Fruit fly (Drosophila melanogaster) whole organism, embryonic: Measurements from ENCODE around the gene CG15543.
A peak's percentile ranks its signal among the peaks of the same experiment; 100 is the strongest.

Experiments used
- Asciz ChIP-seq: fragments of 200-800 bp; sonication (Bioruptor generic); optimal IDR thresholded peaks from 2 replicates; lab custom pipeline; 2017; ENCODE audit warnings: missing biosample characterization, mild to moderate bottlenecking, missing genetic modification characterization, missing genetic modification reagents
- Atf6 ChIP-seq: fragments of 200-800 bp; sonication (Bioruptor generic); IDR thresholded peaks from 2 replicates; pipeline ENCODE4 v1.3.6; 2022; ENCODE audit warnings: missing biosample characterization, missing genetic modification characterization
- CG11398 ChIP-seq: fragments of 200-800 bp; sonication (Bioruptor generic); optimal IDR thresholded peaks from 2 replicates; lab custom pipeline; 2016; ENCODE audit warnings: missing biosample characterization, missing genetic modification characterization
- CG12104 ChIP-seq: fragments of 200-800 bp; sonication (Bioruptor generic); optimal IDR thresholded peaks from 3 replicates; lab custom pipeline; 2016; ENCODE audit warnings: missing biosample characterization, missing genetic modification characterization
- CG12299 ChIP-seq: fragments of 200-800 bp; sonication (Bioruptor generic); optimal IDR thresholded peaks from 2 replicates; lab custom pipeline; 2018; ENCODE audit warnings: missing biosample characterization, mild to moderate bottlenecking, missing genetic modification characterization
- CG13296 ChIP-seq: fragments of 200-800 bp; sonication (Bioruptor generic); optimal IDR thresholded peaks from 3 replicates; lab custom pipeline; 2018; ENCODE audit warnings: missing biosample characterization, mild to moderate bottlenecking, missing genetic modification characterization
- CG15514 ChIP-seq: fragments of 200-800 bp; sonication (Bioruptor generic); optimal IDR thresholded peaks from 3 replicates; lab custom pipeline; 2017; ENCODE audit warnings: missing biosample characterization, missing genetic modification characterization, mild to moderate bottlenecking, moderate library complexity, missing genetic modification reagents
- CG15696 ChIP-seq: fragments of 200-800 bp; sonication (Bioruptor generic); optimal IDR thresholded peaks from 2 replicates; lab custom pipeline; 2019; ENCODE audit warnings: missing biosample characterization, mild to moderate bottlenecking, missing genetic modification characterization, moderate library complexity
- CG16779 ChIP-seq: fragments of 200-800 bp; sonication (Bioruptor generic); IDR thresholded peaks from 2 replicates; pipeline ENCODE4 v1.3.6; 2022; ENCODE audit warnings: missing biosample characterization, missing genetic modification characterization
- CG17186 ChIP-seq: fragments of 200-800 bp; sonication (Bioruptor generic); optimal IDR thresholded peaks from 3 replicates; lab custom pipeline; 2017; ENCODE audit warnings: missing biosample characterization, missing genetic modification reagents, missing genetic modification characterization
- CG2116 ChIP-seq: fragments of 200-800 bp; sonication (Bioruptor generic); optimal IDR thresholded peaks from 3 replicates; lab custom pipeline; 2018; ENCODE audit warnings: missing biosample characterization, mild to moderate bottlenecking, missing genetic modification characterization
- CG4854 ChIP-seq: fragments of 200-800 bp; sonication (Bioruptor generic); optimal IDR thresholded peaks from 2 replicates; lab custom pipeline; 2016; ENCODE audit warnings: missing biosample characterization, missing genetic modification characterization, inconsistent platforms
- CG5180 ChIP-seq: fragments of 200-800 bp; sonication (Bioruptor generic); optimal IDR thresholded peaks from 3 replicates; lab custom pipeline; 2017; ENCODE audit warnings: missing biosample characterization, missing genetic modification characterization, mild to moderate bottlenecking, moderate library complexity, missing genetic modification reagents
- CG6813 ChIP-seq: fragments of 200-800 bp; sonication (Bioruptor generic); optimal IDR thresholded peaks from 2 replicates; lab custom pipeline; 2017; ENCODE audit warnings: missing biosample characterization, missing genetic modification characterization, mild to moderate bottlenecking, moderate library complexity, missing genetic modification reagents
- CG7928 ChIP-seq: fragments of 200-800 bp; sonication (Bioruptor generic); optimal IDR thresholded peaks from 2 replicates; lab custom pipeline; 2017; ENCODE audit warnings: missing biosample characterization, mild to moderate bottlenecking, missing genetic modification characterization
- CG8290 ChIP-seq, 3 experiments: fragments of 200-800 bp; sonication (Bioruptor generic); optimal IDR thresholded peaks; 2 replicates each; lab custom pipeline; 2016 to 2019; ENCODE audit warnings: missing biosample characterization in 3 of 3, missing genetic modification characterization in 3 of 3, mild to moderate bottlenecking in 2 of 3, moderate library complexity in 1 of 3
- CG9215 ChIP-seq: fragments of 200-800 bp; sonication (Bioruptor generic); IDR thresholded peaks from 2 replicates; pipeline ENCODE4 v1.3.6; 2022; ENCODE audit warnings: missing biosample characterization, missing genetic modification characterization
- CG9437 ChIP-seq: fragments of 200-800 bp; sonication (Bioruptor generic); optimal IDR thresholded peaks from 2 replicates; lab custom pipeline; 2018; ENCODE audit warnings: missing biosample characterization, mild to moderate bottlenecking, missing genetic modification characterization
- D19A ChIP-seq: fragments of 200-800 bp; optimal IDR thresholded peaks from 3 replicates; lab custom pipeline; 2019; ENCODE audit warnings: missing biosample characterization, mild to moderate bottlenecking, missing genetic modification characterization, moderate library complexity
- Dp ChIP-seq: fragments of 200-800 bp; sonication (Bioruptor generic); optimal IDR thresholded peaks from 2 replicates; lab custom pipeline; 2018; ENCODE audit warnings: missing biosample characterization, mild to moderate bottlenecking, missing genetic modification characterization, moderate library complexity
- Drgx ChIP-seq: fragments of 200-800 bp; sonication (Bioruptor generic); IDR thresholded peaks from 2 replicates; pipeline ENCODE4 v1.3.6; 2022; ENCODE audit warnings: missing biosample characterization, missing genetic modification characterization
- E2f1 ChIP-seq: fragments of 200-800 bp; sonication (Bioruptor generic); IDR thresholded peaks from 2 replicates; pipeline ENCODE4 v1.3.6; 2022; ENCODE audit warnings: missing biosample characterization, missing genetic modification characterization
- E2f2 ChIP-seq: fragments of 200-800 bp; sonication (Bioruptor generic); IDR thresholded peaks from 2 replicates; pipeline ENCODE4 v1.3.6; 2022; ENCODE audit warnings: missing biosample characterization, missing genetic modification characterization
- HHEX ChIP-seq: fragments of 200-800 bp; sonication (Bioruptor generic); optimal IDR thresholded peaks from 3 replicates; lab custom pipeline; 2017; ENCODE audit warnings: missing biosample characterization, mild to moderate bottlenecking, missing genetic modification characterization, missing genetic modification reagents
- HLH3B ChIP-seq: fragments of 200-800 bp; sonication (Bioruptor generic); IDR thresholded peaks from 2 replicates; pipeline ENCODE4 v1.3.6; 2022; ENCODE audit warnings: missing biosample characterization, missing genetic modification characterization
- HLH4C ChIP-seq: fragments of 200-800 bp; sonication (Bioruptor generic); IDR thresholded peaks from 3 replicates; pipeline ENCODE4 v1.3.6; 2022; ENCODE audit warnings: missing biosample characterization, missing genetic modification characterization; ENCODE audit not compliant: partially characterized antibody
- Hmr ChIP-seq: fragments of 200-800 bp; sonication (Bioruptor generic); optimal IDR thresholded peaks from 3 replicates; lab custom pipeline; 2017; ENCODE audit warnings: mild to moderate bottlenecking, missing biosample characterization, missing genetic modification reagents, missing genetic modification characterization
- Hmx ChIP-seq: fragments of 200-800 bp; sonication (Bioruptor generic); optimal IDR thresholded peaks from 2 replicates; lab custom pipeline; 2016; ENCODE audit warnings: missing biosample characterization, missing genetic modification characterization
- Hr78 ChIP-seq, 2 experiments: fragments of 200-800 bp in 1 of 2; fragments of >200 bp in 1 of 2; sonication (Bioruptor generic) in 1 of 2; optimal IDR thresholded peaks; 2 replicates each; lab custom pipeline; 2017 to 2019; ENCODE audit warnings: missing biosample characterization in 2 of 2, missing genetic modification characterization in 2 of 2, mild to moderate bottlenecking in 1 of 2, moderate library complexity in 1 of 2
- Mad ChIP-seq: fragments of 200-800 bp; sonication (Bioruptor generic); optimal IDR thresholded peaks from 2 replicates; lab custom pipeline; 2016; ENCODE audit warnings: missing biosample characterization, missing genetic modification characterization
- NC2α ChIP-seq: fragments of 200-800 bp; sonication (Bioruptor generic); optimal IDR thresholded peaks from 2 replicates; lab custom pipeline; 2016; ENCODE audit warnings: missing biosample characterization, missing genetic modification characterization
- Nf-YB ChIP-seq: fragments of 200-800 bp; sonication (Bioruptor generic); optimal IDR thresholded peaks from 3 replicates; lab custom pipeline; 2019; ENCODE audit warnings: missing biosample characterization, mild to moderate bottlenecking, missing genetic modification characterization, moderate library complexity
- Nf-YC ChIP-seq: fragments of 200-800 bp; optimal IDR thresholded peaks from 3 replicates; lab custom pipeline; 2019; ENCODE audit warnings: missing biosample characterization, mild to moderate bottlenecking, missing genetic modification characterization, moderate library complexity
- Oaz ChIP-seq: fragments of 200-800 bp; sonication (Bioruptor generic); IDR thresholded peaks from 2 replicates; pipeline ENCODE4 v1.3.6; 2022; ENCODE audit warnings: missing biosample characterization, missing genetic modification characterization
- Trl ChIP-seq, 3 experiments: fragments of >200 bp in 2 of 3; fragments of 200-800 bp in 1 of 3; sonication (Bioruptor generic) in 1 of 3; optimal IDR thresholded peaks; 2 replicates in 1 of 3; 3 replicates in 2 of 3; lab custom pipeline; 2016 to 2017; ENCODE audit warnings: missing biosample characterization in 1 of 3, missing genetic modification characterization in 1 of 3
- cad ChIP-seq: fragments of >200 bp; optimal IDR thresholded peaks from 2 replicates; lab custom pipeline; 2017; ENCODE audit warnings: missing biosample characterization, missing genetic modification characterization
- chn ChIP-seq: fragments of 200-800 bp; sonication (Bioruptor generic); optimal IDR thresholded peaks from 2 replicates; lab custom pipeline; 2016; ENCODE audit warnings: missing biosample characterization, missing genetic modification characterization
- dmrt99B ChIP-seq: fragments of 200-800 bp; sonication (Bioruptor generic); optimal IDR thresholded peaks from 2 replicates; lab custom pipeline; 2018; ENCODE audit warnings: missing biosample characterization, mild to moderate bottlenecking, missing genetic modification characterization, moderate library complexity
- kni ChIP-seq: fragments of 200-800 bp; sonication (Bioruptor generic); optimal IDR thresholded peaks from 3 replicates; lab custom pipeline; 2017; ENCODE audit warnings: mild to moderate bottlenecking, missing biosample characterization, missing genetic modification reagents, missing genetic modification characterization
- mam ChIP-seq: fragments of 200-800 bp; sonication (Bioruptor generic); optimal IDR thresholded peaks from 3 replicates; lab custom pipeline; 2016; ENCODE audit warnings: missing biosample characterization, missing genetic modification characterization
- onecut ChIP-seq: fragments of 200-800 bp; sonication (Bioruptor generic); IDR thresholded peaks from 2 replicates; pipeline ENCODE4 v1.3.6; 2022; ENCODE audit warnings: missing biosample characterization, missing genetic modification characterization
- peb ChIP-seq: fragments of 200-800 bp; sonication (Bioruptor generic); IDR thresholded peaks from 2 replicates; pipeline ENCODE4 v1.3.6; 2022; ENCODE audit warnings: missing biosample characterization, missing genetic modification characterization
- phol ChIP-seq: fragments of 200-800 bp; sonication (Bioruptor generic); optimal IDR thresholded peaks from 3 replicates; lab custom pipeline; 2018; ENCODE audit warnings: missing biosample characterization, mild to moderate bottlenecking, missing genetic modification characterization, moderate library complexity
- seq ChIP-seq: fragments of 200-800 bp; sonication (Bioruptor generic); IDR thresholded peaks from 2 replicates; pipeline ENCODE4 v1.3.6; 2022; ENCODE audit warnings: missing biosample characterization, missing genetic modification characterization
- sisA ChIP-seq: fragments of 200-800 bp; sonication (Bioruptor generic); IDR thresholded peaks from 2 replicates; pipeline ENCODE4 v1.3.6; 2022; ENCODE audit warnings: missing biosample characterization, missing genetic modification characterization
- slp2 ChIP-seq: fragments of 200-800 bp; sonication (Bioruptor generic); optimal IDR thresholded peaks from 2 replicates; lab custom pipeline; 2016; ENCODE audit warnings: missing biosample characterization, missing genetic modification characterization
- tll ChIP-seq, 2 experiments: fragments of 200-800 bp in 1 of 2; fragments of >200 bp in 1 of 2; sonication (Bioruptor generic) in 1 of 2; optimal IDR thresholded peaks; 2 replicates each; lab custom pipeline; 2017 to 2019; ENCODE audit warnings: missing biosample characterization in 2 of 2, missing genetic modification characterization in 2 of 2, mild to moderate bottlenecking in 1 of 2, moderate library complexity in 1 of 2
- vnd ChIP-seq: fragments of 200-800 bp; sonication (Bioruptor generic); IDR thresholded peaks from 3 replicates; pipeline ENCODE4 v1.3.6; 2022; ENCODE audit warnings: missing biosample characterization, missing genetic modification characterization; ENCODE audit not compliant: partially characterized antibody

The CG15543 gene

DNA sequence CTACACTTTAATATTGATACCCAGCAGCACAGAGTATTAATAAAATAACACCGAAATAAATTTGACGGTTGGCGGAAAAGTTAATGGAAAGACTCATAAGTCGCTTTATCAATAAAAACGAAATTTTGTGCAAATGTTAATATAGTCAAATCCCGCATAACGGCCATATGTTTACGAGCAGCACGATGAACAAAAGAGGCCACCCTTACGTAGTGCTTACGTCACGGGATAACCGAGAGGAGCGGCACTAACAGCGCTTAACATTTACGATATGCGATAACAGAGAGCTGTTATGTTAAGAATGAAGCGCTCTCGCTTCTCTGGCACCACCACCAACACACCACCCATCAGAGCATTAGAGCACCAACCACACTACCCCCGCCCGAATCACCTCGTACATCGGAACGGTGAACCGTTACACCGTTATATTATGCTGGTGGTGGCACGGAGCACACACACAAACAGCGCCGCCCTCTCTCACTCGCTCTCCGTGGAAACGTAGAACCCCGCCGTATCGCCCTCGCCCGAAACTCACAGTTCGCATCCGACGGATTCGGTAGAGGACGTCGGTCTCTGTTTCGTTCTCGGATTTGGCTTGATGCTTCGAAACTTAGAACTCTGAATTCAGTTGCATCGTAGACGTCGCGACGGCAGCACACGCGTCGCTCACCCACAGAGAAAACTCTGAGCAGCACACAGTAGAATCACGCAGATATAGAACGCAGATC, 22.8 kb downstream of the CG15543 start, which contains the start of gene zfh1 (continued):
- TF ChIP-seq CG4854 (no peak), cad (GFP tag; lab: Kevin White, UChicago) (no peak), Hmx (GFP tag; lab: Kevin White, UChicago) (no peak), dmrt99B (tag; lab: Kevin White, UChicago) (no peak), peb (GFP tag; lab: Robert Waterston, UW) (no peak), NC2α (no peak), CG7928 (GFP tag; lab: Kevin White, UChicago) (no peak), E2f2 (no peak), Atf6 (GFP tag; lab: Robert Waterston, UW) (0 out of 2 replicates have a peak, but pooled peaks have one; percentile 26), CG12104 (GFP tag; lab: Kevin White, UChicago) (no peak), Nf-YC (peak; percentile 93), Hmr (peak; percentile 16), Nf-YB (GFP tag; lab: Kevin White, UChicago) (peak; percentile 87), E2f1 (GFP tag; lab: Robert Waterston, UW) (no peak), CG15696 (tag; lab: Kevin White, UChicago) (no peak), CG9215 (GFP tag; lab: Robert Waterston, UW) (no peak), Hr78 (GFP tag; optimal IDR thresholded peaks at IDR 0.05; lab: Kevin White, UChicago) (no peak), kni (GFP tag; lab: Kevin White, UChicago) (peak; percentile 6), CG11398 (GFP tag; lab: Kevin White, UChicago) (no peak), HLH4C (GFP tag; lab: Robert Waterston, UW) (peak; percentile 22; the same call in 1 of the 3 replicates), D19A (tag; lab: Kevin White, UChicago) (no peak), Drgx (GFP tag; lab: Robert Waterston, UW) (no peak), sisA (GFP tag; lab: Robert Waterston, UW) (no peak), CG15514 (GFP tag; lab: Kevin White, UChicago) (no peak), CG16779 (no peak), HLH3B (GFP tag; lab: Robert Waterston, UW) (no peak), seq (GFP tag; lab: Robert Waterston, UW) (peak; percentile 76; the same call in 1 of the 2 replicates), HHEX (no peak), CG13296 (GFP tag; lab: Kevin White, UChicago) (no peak), slp2 (GFP tag; lab: Kevin White, UChicago) (no peak), Oaz (GFP tag; lab: Robert Waterston, UW) (no peak), CG5180 (peak; percentile 2), onecut (GFP tag; lab: Robert Waterston, UW) (no peak), tll (GFP tag; optimal IDR thresholded peaks at IDR 0.05; lab: Kevin White, UChicago) (no peak), CG2116 (GFP tag; lab: Kevin White, UChicago) (no peak), vnd (no peak), Mad (GFP tag; lab: Kevin White, UChicago) (no peak), CG12299 (tag; lab: Kevin White, UChicago) (no peak), Asciz (GFP tag; lab: Kevin White, UChicago) (no peak), mam (no peak), chn (GFP tag; lab: Kevin White, UChicago) (peak; percentile 56), CG6813 (GFP tag; lab: Kevin White, UChicago) (no peak), CG8290 (GFP tag; optimal IDR thresholded peaks at IDR 0.05; lab: Kevin White, UChicago) (no peak), CG8290 (tag; optimal IDR thresholded peaks at IDR 0.05; lab: Kevin White, UChicago) (no peak), CG17186 (GFP tag; lab: Kevin White, UChicago) (no peak), Trl (optimal IDR thresholded peaks at IDR 0.05; lab: Kevin White, UChicago) (peak; percentile 78 to 87), Trl (GFP tag; optimal IDR thresholded peaks at IDR 0.05; lab: Kevin White, UChicago) (peak; percentile 7), CG9437 (GFP tag; lab: Kevin White, UChicago) (peak; percentile 96), phol (tag; lab: Kevin White, UChicago) (no peak), Dp (GFP tag; lab: Kevin White, UChicago) (no peak)
